Fruit fly (Drosophila melanogaster): ENCODE measurements around the gene CG8369.

CG8369 gene

dm6 chr3R:8821623-8822022, at the start of gene CG8369:
Gene CG8369 (plus strand): TSS chr3R:8822008.
- no peak for TF ChIP-seq Myc (optimal IDR thresholded peaks at IDR 0.05)
- no peak for TF ChIP-seq ttk (optimal IDR thresholded peaks at IDR 0.05)
- no peak for TF ChIP-seq Sin3A (optimal IDR thresholded peaks at IDR 0.05)
- TF ChIP-seq insv (optimal IDR thresholded peaks at IDR 0.05) = no peak
- TF ChIP-seq h (optimal IDR thresholded peaks at IDR 0.05) = no peak
- no peak for TF ChIP-seq psq (optimal IDR thresholded peaks at IDR 0.05)

- TF ChIP-seq ttk (optimal IDR thresholded peaks at IDR 0.05) (no peak), psq (optimal IDR thresholded peaks at IDR 0.05) (no peak), Sin3A (optimal IDR thresholded peaks at IDR 0.05) (no peak)
These were observed 49.2 kb upstream of the CG8369 start, which contains the start of gene CG13318 for dm6 chr3R:8772591-8772990. Gene CG13318 (minus strand): TSS chr3R:8772691.

- TF ChIP-seq insv (optimal IDR thresholded peaks at IDR 0.05) = no peak
- TF ChIP-seq h (optimal IDR thresholded peaks at IDR 0.05) = no peak
These were observed 48.7 kb upstream of the CG8369 start, which contains the start of gene CG34301 for dm6 chr3R:8773135-8773534. Gene CG34301 (plus strand): TSS chr3R:8773435.

dm6 chr3R:8779823-8780222, 42.0 kb upstream of the CG8369 start, which contains the start of gene CG33191:
Gene CG33191 (minus strand): TSS chr3R:8779923.
- no peak for TF ChIP-seq h (optimal IDR thresholded peaks at IDR 0.05)
- TF ChIP-seq Myc (optimal IDR thresholded peaks at IDR 0.05) = no peak
- no peak for TF ChIP-seq ttk (optimal IDR thresholded peaks at IDR 0.05)
- TF ChIP-seq psq (optimal IDR thresholded peaks at IDR 0.05) = no peak
- no peak for TF ChIP-seq Sin3A (optimal IDR thresholded peaks at IDR 0.05)
- no peak for TF ChIP-seq insv (optimal IDR thresholded peaks at IDR 0.05)

- TF ChIP-seq ttk (optimal IDR thresholded peaks at IDR 0.05) (no peak), Myc (optimal IDR thresholded peaks at IDR 0.05) (no peak), insv (optimal IDR thresholded peaks at IDR 0.05) (no peak), h (optimal IDR thresholded peaks at IDR 0.05) (no peak)
These were observed 41.1 kb upstream of the CG8369 start, which contains the start of gene CG33189 for dm6 chr3R:8780689-8781088. Gene CG33189 (minus strand): TSS chr3R:8780789.

dm6 chr3R:8784788-8785187, 37.0 kb upstream of the CG8369 start:
- no peak for TF ChIP-seq psq (optimal IDR thresholded peaks at IDR 0.05)
- TF ChIP-seq insv (optimal IDR thresholded peaks at IDR 0.05) = no peak
- TF ChIP-seq Myc (optimal IDR thresholded peaks at IDR 0.05) = no peak
- TF ChIP-seq h (optimal IDR thresholded peaks at IDR 0.05) = no peak
- TF ChIP-seq ttk (optimal IDR thresholded peaks at IDR 0.05) = no peak
- TF ChIP-seq Sin3A (optimal IDR thresholded peaks at IDR 0.05) = no peak

DNA sequence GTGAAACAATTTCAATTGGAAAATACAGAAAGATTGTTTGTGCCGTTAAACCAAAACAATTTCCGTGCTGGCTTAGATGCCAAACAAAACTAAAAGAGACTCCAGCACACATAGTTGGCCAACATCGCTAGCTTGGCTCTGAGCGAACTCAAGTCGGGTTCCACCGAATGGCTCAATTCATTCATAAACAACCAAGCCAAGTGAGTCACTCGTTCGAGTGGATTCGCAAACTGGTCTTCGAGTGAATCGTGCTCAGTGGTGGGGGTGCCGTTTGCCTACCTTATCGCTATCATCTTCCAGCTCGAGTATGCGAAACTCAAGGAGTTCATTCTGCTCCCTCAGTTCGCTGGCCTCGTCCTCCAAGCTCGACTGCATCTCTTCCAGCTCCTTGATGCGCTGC, 36.4 kb upstream of the CG8369 start:
- TF ChIP-seq h (optimal IDR thresholded peaks at IDR 0.05) (no peak), insv (optimal IDR thresholded peaks at IDR 0.05) (no peak), Myc (optimal IDR thresholded peaks at IDR 0.05) (no peak), ttk (optimal IDR thresholded peaks at IDR 0.05) (no peak), Sin3A (optimal IDR thresholded peaks at IDR 0.05) (no peak), psq (optimal IDR thresholded peaks at IDR 0.05) (no peak)

DNA sequence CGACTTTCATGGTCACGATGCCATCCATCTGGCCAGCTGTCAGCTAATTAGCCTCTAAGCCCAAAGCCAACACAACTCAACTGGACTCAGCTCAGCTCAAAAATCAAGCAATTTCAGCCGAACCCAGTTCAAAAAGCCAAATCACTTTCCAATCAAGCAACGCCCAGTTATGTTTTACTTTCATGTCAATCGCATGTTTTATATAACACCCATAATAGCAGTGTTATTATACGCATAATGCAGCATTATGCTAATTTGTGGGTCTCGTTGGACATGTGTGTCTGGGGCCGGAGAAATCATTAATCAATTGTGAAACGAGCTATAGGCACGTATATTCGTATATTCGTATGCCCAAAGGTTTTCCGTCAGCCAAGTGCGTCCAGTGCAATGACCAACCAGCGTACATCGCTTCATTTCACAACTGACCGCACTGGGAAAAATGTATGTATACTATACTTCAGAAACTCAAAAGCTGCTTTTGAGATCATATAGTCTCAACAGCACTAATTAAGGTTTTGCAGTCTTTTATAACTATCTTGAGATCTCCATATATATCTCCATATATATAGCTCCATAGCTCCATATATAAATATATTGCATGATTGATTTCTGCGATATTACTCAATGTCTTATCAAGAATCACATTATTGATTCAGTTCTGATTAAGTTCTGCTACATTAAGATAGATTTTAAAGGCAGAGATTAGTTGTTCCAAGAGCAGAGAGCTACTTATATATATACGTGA, 34.1 kb upstream of the CG8369 start:
- TF ChIP-seq Sin3A (optimal IDR thresholded peaks at IDR 0.05) (no peak), ttk (optimal IDR thresholded peaks at IDR 0.05) (no peak), insv (optimal IDR thresholded peaks at IDR 0.05) (no peak), Myc (optimal IDR thresholded peaks at IDR 0.05) (no peak), psq (optimal IDR thresholded peaks at IDR 0.05) (no peak), h (optimal IDR thresholded peaks at IDR 0.05) (no peak)

dm6 chr3R:8788722-8789400, 32.9 kb upstream of the CG8369 start:
- TF ChIP-seq psq (optimal IDR thresholded peaks at IDR 0.05) = no peak
- no peak for TF ChIP-seq h (optimal IDR thresholded peaks at IDR 0.05)
- no peak for TF ChIP-seq ttk (optimal IDR thresholded peaks at IDR 0.05)
- no peak for TF ChIP-seq insv (optimal IDR thresholded peaks at IDR 0.05)
- no peak for TF ChIP-seq Sin3A (optimal IDR thresholded peaks at IDR 0.05)
- no peak for TF ChIP-seq Myc (optimal IDR thresholded peaks at IDR 0.05)

DNA sequence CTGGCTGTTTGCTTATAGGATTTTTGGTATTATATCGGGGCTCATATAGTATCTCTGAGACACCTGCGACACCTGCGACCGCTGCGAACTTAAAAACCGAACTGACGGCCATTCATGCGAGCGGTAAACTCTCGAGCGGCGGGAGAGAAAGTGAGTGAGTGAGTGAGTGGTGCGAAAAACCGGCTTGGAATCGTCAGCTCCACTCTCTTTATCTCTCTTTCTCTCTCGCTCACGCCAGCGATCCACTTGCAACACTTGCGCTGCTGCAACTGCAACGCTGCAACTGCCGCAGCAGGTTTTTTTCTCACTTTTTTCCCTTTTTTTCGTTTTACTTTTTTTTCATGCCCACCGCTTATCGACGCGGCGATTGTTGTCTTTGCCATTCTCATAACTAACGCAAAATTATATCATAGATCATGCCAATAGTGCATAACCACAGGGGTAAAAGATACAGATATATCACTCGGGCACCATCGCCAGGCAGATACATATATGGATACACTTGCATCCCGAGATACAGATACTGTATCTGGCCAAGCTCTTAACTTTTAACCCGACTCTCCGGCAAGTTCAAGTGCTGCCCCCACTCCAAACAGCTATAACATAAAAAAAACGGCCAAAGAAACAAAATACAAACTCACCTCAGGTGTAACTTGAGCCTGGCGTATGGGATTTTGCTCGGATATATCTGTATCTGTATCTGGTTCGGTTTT, 29.2 kb upstream of the CG8369 start:
- no peak for TF ChIP-seq h (optimal IDR thresholded peaks at IDR 0.05)
- TF ChIP-seq ttk (optimal IDR thresholded peaks at IDR 0.05) = no peak
- no peak for TF ChIP-seq Myc (optimal IDR thresholded peaks at IDR 0.05)
- no peak for TF ChIP-seq psq (optimal IDR thresholded peaks at IDR 0.05)
- no peak for TF ChIP-seq insv (optimal IDR thresholded peaks at IDR 0.05)
- TF ChIP-seq Sin3A (optimal IDR thresholded peaks at IDR 0.05) = no peak

DNA sequence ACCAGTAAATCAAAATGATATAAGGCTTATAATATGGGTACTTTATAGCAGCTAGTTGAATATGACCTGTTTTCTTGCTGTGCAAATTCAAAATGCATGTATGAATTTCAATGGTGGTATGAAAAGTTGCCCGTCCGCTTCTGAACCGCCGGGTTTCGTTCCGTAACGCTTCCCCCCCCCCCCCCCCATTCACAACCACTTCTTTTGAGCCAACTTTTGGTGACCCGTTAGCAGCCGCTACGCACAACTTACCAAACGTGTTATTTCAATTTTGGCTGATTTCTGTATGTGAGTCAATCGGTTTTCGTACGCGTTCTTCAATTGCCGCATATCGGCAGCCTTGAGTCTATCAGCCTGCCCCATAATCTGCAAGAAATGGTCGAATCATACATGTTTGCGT, 28.1 kb upstream of the CG8369 start:
- no peak for TF ChIP-seq h (optimal IDR thresholded peaks at IDR 0.05)
- TF ChIP-seq insv (optimal IDR thresholded peaks at IDR 0.05) = no peak
- no peak for TF ChIP-seq Sin3A (optimal IDR thresholded peaks at IDR 0.05)
- no peak for TF ChIP-seq psq (optimal IDR thresholded peaks at IDR 0.05)
- TF ChIP-seq ttk (optimal IDR thresholded peaks at IDR 0.05) = no peak
- no peak for TF ChIP-seq Myc (optimal IDR thresholded peaks at IDR 0.05)

dm6 chr3R:8794384-8794783, 27.4 kb upstream of the CG8369 start, which contains the start of gene Ir85a:
Gene Ir85a (plus strand): TSS chr3R:8794684.
- TF ChIP-seq Sin3A (optimal IDR thresholded peaks at IDR 0.05) = no peak
- no peak for TF ChIP-seq ttk (optimal IDR thresholded peaks at IDR 0.05)
- no peak for TF ChIP-seq h (optimal IDR thresholded peaks at IDR 0.05)
- TF ChIP-seq Myc (optimal IDR thresholded peaks at IDR 0.05) = no peak
- no peak for TF ChIP-seq psq (optimal IDR thresholded peaks at IDR 0.05)
- no peak for TF ChIP-seq insv (optimal IDR thresholded peaks at IDR 0.05)

All from Kc167 (cell line).